5 worm cellular contexts compared by ENCODE assay signal in genomic region chrIV:81428-81827, ce11.
A peak's percentile ranks its signal among the peaks of the same experiment; 100 is the strongest.
TF ChIP-seq lines count a peak whose summit lies in the region.

No protein-coding gene starts in this region.

TF ChIP-seq in whole organism, L1 larva, 84 proteins besides CTCF, POLR2A, EP300 and RAD21:
- TF ChIP-seq mdl-1 (tag; optimal IDR thresholded peaks at IDR 0.05; lab: Kevin White, UChicago) = no peak
- peak; percentile 58 for TF ChIP-seq nhr-85 (tag; lab: Kevin White, UChicago)
- no peak for TF ChIP-seq efl-1 (optimal IDR thresholded peaks at IDR 0.05; lab: Kevin White, UChicago)
- TF ChIP-seq efl-1 (GFP tag; optimal IDR thresholded peaks at IDR 0.05 in 1 of 2; lab: Kevin White, UChicago) = peak in 1 of 2 experiments; percentile 82
- TF ChIP-seq vab-15 (tag; optimal IDR thresholded peaks at IDR 0.05; lab: Kevin White, UChicago) = no peak
- peak; percentile 46 for TF ChIP-seq blmp-1 (tag; optimal IDR thresholded peaks at IDR 0.05; lab: Kevin White, UChicago)

TF ChIP-seq in whole organism, L3 larva, 47 proteins besides CTCF, POLR2A, EP300 and RAD21:
- TF ChIP-seq hmg-11 (tag; optimal IDR thresholded peaks at IDR 0.05; lab: Kevin White, UChicago) (peak; percentile 44), pha-4 (tag; optimal IDR thresholded peaks at IDR 0.05; lab: Kevin White, UChicago) (peak; percentile 53), ceh-28 (tag; optimal IDR thresholded peaks at IDR 0.05; lab: Kevin White, UChicago) (no peak)

TF ChIP-seq in whole organism, L4 larva, 104 proteins besides CTCF, POLR2A, EP300 and RAD21:
- peak; percentile 60 for TF ChIP-seq aha-1 (tag; lab: Kevin White, UChicago)
- TF ChIP-seq nhr-102 (tag; optimal IDR thresholded peaks at IDR 0.05; lab: Kevin White, UChicago) = no peak

TF ChIP-seq in whole organism, midembryonic, 9 proteins besides CTCF, POLR2A, EP300 and RAD21:
- peak; percentile 51; the same call in 1 of the 2 replicates for TF ChIP-seq ztf-23 (GFP tag; IDR thresholded peaks at IDR 0.05; lab: Robert Waterston, UW)
- TF ChIP-seq T22C8.4 (GFP tag; IDR thresholded peaks at IDR 0.05; lab: Robert Waterston, UW) = no peak
TF ChIP-seq in whole organism, midembryonic: peak in this region for 1.

TF ChIP-seq in whole organism, young adult, 124 proteins besides CTCF, POLR2A, EP300 and RAD21:
- TF ChIP-seq hmg-1.2 (GFP tag; IDR thresholded peaks at IDR 0.05; lab: Robert Waterston, UW) (0 out of 2 replicates have a peak, but pooled peaks have one; percentile 4), nhr-80 (tag; optimal IDR thresholded peaks at IDR 0.05; lab: Kevin White, UChicago) (peak; percentile 30), cebp-1 (GFP tag; IDR thresholded peaks at IDR 0.05; lab: Robert Waterston, UW) (no peak), cebp-1 (tag; optimal IDR thresholded peaks at IDR 0.05; lab: Kevin White, UChicago) (peak; percentile 49), athp-1 (tag; optimal IDR thresholded peaks at IDR 0.05; lab: Kevin White, UChicago) (no peak), dpl-1 (GFP tag; optimal IDR thresholded peaks at IDR 0.05; lab: Kevin White, UChicago) (no peak)
